Fruit fly (Drosophila melanogaster) whole organism, adult: ENCODE results near the gene Cpr62Ba.

Source experiments
- CG11617 ChIP-seq: fragments of 200-800 bp; sonication (Bioruptor generic); optimal IDR thresholded peaks from 2 replicates; lab custom pipeline; 2017; ENCODE audit warnings: mild to moderate bottlenecking, missing biosample characterization, missing genetic modification reagents, missing genetic modification characterization
- CG12768 ChIP-seq: fragments of 200-800 bp; sonication (Bioruptor generic); optimal IDR thresholded peaks from 2 replicates; lab custom pipeline; 2017; ENCODE audit warnings: missing biosample characterization, missing genetic modification characterization, mild to moderate bottlenecking, moderate library complexity, missing genetic modification reagents
- CG14711 ChIP-seq: fragments of 200-800 bp; sonication (Bioruptor generic); optimal IDR thresholded peaks from 2 replicates; lab custom pipeline; 2018; ENCODE audit warnings: missing biosample characterization, mild to moderate bottlenecking, missing genetic modification characterization, moderate library complexity
- CG1620 ChIP-seq: fragments of 200-800 bp; sonication (Bioruptor generic); optimal IDR thresholded peaks from 2 replicates; lab custom pipeline; 2016; ENCODE audit warnings: missing biosample characterization, missing genetic modification characterization
- CG33017 ChIP-seq: fragments of 200-800 bp; sonication (Bioruptor generic); optimal IDR thresholded peaks from 2 replicates; lab custom pipeline; 2018; ENCODE audit warnings: missing biosample characterization, mild to moderate bottlenecking, missing genetic modification characterization, moderate library complexity
- CG5204 ChIP-seq: fragments of 200-800 bp; sonication (Bioruptor generic); optimal IDR thresholded peaks from 2 replicates; lab custom pipeline; 2016; ENCODE audit warnings: missing biosample characterization, missing genetic modification characterization
- CG7045 ChIP-seq: fragments of 200-800 bp; sonication (Bioruptor generic); optimal IDR thresholded peaks from 2 replicates; lab custom pipeline; 2017; ENCODE audit warnings: missing biosample characterization, mild to moderate bottlenecking, missing genetic modification characterization
- CG7101 ChIP-seq: fragments of 200-800 bp; sonication (Bioruptor generic); optimal IDR thresholded peaks from 2 replicates; lab custom pipeline; 2018; ENCODE audit warnings: missing biosample characterization, mild to moderate bottlenecking, missing genetic modification characterization, moderate library complexity
- Clk ChIP-seq: fragments of 200-800 bp; sonication (Bioruptor generic); optimal IDR thresholded peaks from 2 replicates; lab custom pipeline; 2017; ENCODE audit warnings: missing biosample characterization, missing genetic modification characterization
- Crg-1 ChIP-seq: fragments of 200-800 bp; sonication (Bioruptor generic); optimal IDR thresholded peaks from 2 replicates; lab custom pipeline; 2016; ENCODE audit warnings: missing biosample characterization, missing genetic modification characterization
- Hr96 ChIP-seq: fragments of 200-800 bp; sonication (Bioruptor generic); optimal IDR thresholded peaks from 2 replicates; lab custom pipeline; 2016; ENCODE audit warnings: missing biosample characterization, missing genetic modification characterization
- Mnt ChIP-seq: fragments of 200-800 bp; sonication (Bioruptor generic); optimal IDR thresholded peaks from 2 replicates; lab custom pipeline; 2016; ENCODE audit warnings: missing biosample characterization, mild to moderate bottlenecking, missing genetic modification characterization
- bab1 ChIP-seq: fragments of 200-800 bp; sonication (Bioruptor generic); optimal IDR thresholded peaks from 3 replicates; lab custom pipeline; 2019; ENCODE audit warnings: missing biosample characterization, mild to moderate bottlenecking, missing genetic modification characterization, moderate library complexity
- cic ChIP-seq: fragments of 200-800 bp; sonication (Bioruptor generic); optimal IDR thresholded peaks from 2 replicates; lab custom pipeline; 2017; ENCODE audit warnings: missing biosample characterization, mild to moderate bottlenecking, missing genetic modification characterization, moderate library complexity
- cnc ChIP-seq, 2 experiments: fragments of >200 bp; optimal IDR thresholded peaks; 2 replicates each; lab custom pipeline; 2017
- kay ChIP-seq: fragments of 200-800 bp; sonication (Bioruptor generic); peaks from one replicate; lab custom pipeline; 2016; ENCODE audit warnings: missing biosample characterization, missing genetic modification characterization, borderline replicate concordance
- ovo ChIP-seq: fragments of 200-800 bp; sonication (Bioruptor generic); optimal IDR thresholded peaks from 2 replicates; lab custom pipeline; 2016; ENCODE audit warnings: missing biosample characterization, missing genetic modification characterization
- pad ChIP-seq: fragments of 200-800 bp; sonication (Bioruptor generic); optimal IDR thresholded peaks from 3 replicates; lab custom pipeline; 2017; ENCODE audit warnings: missing biosample characterization, missing genetic modification characterization, mild to moderate bottlenecking, moderate library complexity, missing genetic modification reagents
- tj ChIP-seq: fragments of 200-800 bp; sonication (Bioruptor generic); optimal IDR thresholded peaks from 3 replicates; lab custom pipeline; 2017; ENCODE audit warnings: missing biosample characterization, mild to moderate bottlenecking, missing genetic modification characterization, moderate library complexity
- toe ChIP-seq: fragments of 200-800 bp; sonication (Bioruptor generic); optimal IDR thresholded peaks from 2 replicates; lab custom pipeline; 2016; ENCODE audit warnings: missing biosample characterization, missing genetic modification characterization

Cpr62Ba gene

DNA sequence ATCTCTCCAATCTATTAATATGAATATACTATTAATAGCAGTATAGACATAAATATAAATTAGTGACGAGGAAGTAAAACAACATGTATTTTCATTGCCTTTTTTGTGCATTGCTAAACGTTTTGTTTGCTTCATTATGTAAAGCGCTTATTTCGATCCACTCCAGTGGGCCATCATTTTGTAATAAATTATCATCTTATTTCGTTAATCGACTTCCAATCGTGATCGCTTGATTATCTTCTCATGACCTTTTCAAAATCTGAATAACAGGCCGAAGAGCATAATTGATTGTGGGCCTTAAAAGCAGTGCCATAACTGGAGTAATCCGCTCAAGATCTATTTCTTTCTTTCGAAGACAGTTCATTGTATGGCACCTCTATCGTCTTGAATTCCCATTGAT, 14.2 kb downstream of the Cpr62Ba start:
- TF ChIP-seq Hr96 (GFP tag; lab: Kevin White, UChicago) (no peak), pad (no peak), CG12768 (no peak), kay (GFP tag; lab: Kevin White, UChicago) (no peak), Crg-1 (GFP tag; lab: Kevin White, UChicago) (no peak), CG7045 (GFP tag; lab: Kevin White, UChicago) (no peak), CG5204 (GFP tag; lab: Kevin White, UChicago) (no peak), CG14711 (tag; lab: Kevin White, UChicago) (no peak), ovo (no peak), CG33017 (tag; lab: Kevin White, UChicago) (no peak), cic (GFP tag; lab: Kevin White, UChicago) (no peak), Mnt (GFP tag; lab: Kevin White, UChicago) (no peak), cnc (optimal IDR thresholded peaks at IDR 0.05; lab: Kevin White, UChicago) (no peak), CG7101 (no peak), tj (GFP tag; lab: Kevin White, UChicago) (no peak), CG11617 (GFP tag; lab: Kevin White, UChicago) (no peak), bab1 (no peak)

DNA sequence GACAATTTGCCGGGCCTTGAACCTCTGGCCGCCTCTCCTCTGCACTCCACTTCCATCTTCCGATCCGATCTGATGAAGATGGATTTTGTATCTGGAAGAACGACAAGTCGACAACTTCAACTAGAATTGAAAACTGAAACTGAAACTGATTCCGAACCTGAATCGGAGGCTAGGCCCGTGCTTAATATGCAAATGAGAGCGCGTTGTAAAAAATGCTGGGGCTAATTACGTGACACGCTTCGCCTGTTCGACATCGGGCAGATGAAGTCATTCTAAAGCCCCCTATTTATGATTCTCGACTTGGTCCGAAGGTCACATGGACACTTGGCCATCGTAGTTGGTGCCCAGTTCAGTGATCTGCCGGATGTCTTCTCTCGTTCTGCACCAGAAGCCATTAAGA, 15.0 kb downstream of the Cpr62Ba start:
- TF ChIP-seq toe = no peak
- TF ChIP-seq CG12768 = no peak
- no peak for TF ChIP-seq pad
- TF ChIP-seq cic (GFP tag; lab: Kevin White, UChicago) = no peak
- no peak for TF ChIP-seq CG11617 (GFP tag; lab: Kevin White, UChicago)
- no peak for TF ChIP-seq CG7101
- TF ChIP-seq ovo = no peak
- TF ChIP-seq cnc (optimal IDR thresholded peaks at IDR 0.05; lab: Kevin White, UChicago) = no peak
- TF ChIP-seq tj (GFP tag; lab: Kevin White, UChicago) = no peak
- TF ChIP-seq CG7045 (GFP tag; lab: Kevin White, UChicago) = no peak
- no peak for TF ChIP-seq bab1
- TF ChIP-seq Crg-1 (GFP tag; lab: Kevin White, UChicago) = no peak
- no peak for TF ChIP-seq CG33017 (tag; lab: Kevin White, UChicago)
- TF ChIP-seq CG5204 (GFP tag; lab: Kevin White, UChicago) = no peak
- TF ChIP-seq Hr96 (GFP tag; lab: Kevin White, UChicago) = no peak
- no peak for TF ChIP-seq Mnt (GFP tag; lab: Kevin White, UChicago)
- no peak for TF ChIP-seq CG14711 (tag; lab: Kevin White, UChicago)
- no peak for TF ChIP-seq kay (GFP tag; lab: Kevin White, UChicago)
- no peak for TF ChIP-seq CG1620 (GFP tag; lab: Kevin White, UChicago)
- TF ChIP-seq Clk = no peak

DNA sequence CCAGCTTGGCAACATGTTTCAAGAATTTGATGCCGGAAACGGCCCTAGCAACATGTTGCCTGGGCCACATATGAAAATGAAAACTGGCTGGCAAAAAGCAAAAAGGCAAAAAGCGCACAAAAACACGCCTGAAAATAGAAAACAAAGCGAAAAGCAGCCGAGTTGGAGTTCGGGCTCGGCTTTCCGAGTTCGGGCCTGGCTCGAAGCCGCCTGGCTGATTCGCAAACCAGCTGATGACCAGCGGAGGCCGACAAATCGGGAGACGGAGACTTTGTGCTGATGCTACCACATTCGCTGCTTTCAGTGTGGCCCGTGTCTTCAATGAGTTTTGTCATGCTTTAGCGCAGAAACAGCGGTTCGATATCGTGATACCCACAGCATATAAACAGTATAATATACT, 21.3 kb downstream of the Cpr62Ba start, which contains the start of gene GV1:
Gene GV1 (plus strand): TSS at position 301 of the 400 bp plus-strand sequence.
- no peak for TF ChIP-seq CG11617 (GFP tag; lab: Kevin White, UChicago)
- no peak for TF ChIP-seq ovo
- no peak for TF ChIP-seq bab1
- TF ChIP-seq CG1620 (GFP tag; lab: Kevin White, UChicago) = no peak
- TF ChIP-seq pad = no peak
- no peak for TF ChIP-seq cic (GFP tag; lab: Kevin White, UChicago)
- no peak for TF ChIP-seq Mnt (GFP tag; lab: Kevin White, UChicago)
- no peak for TF ChIP-seq CG14711 (tag; lab: Kevin White, UChicago)
- no peak for TF ChIP-seq tj (GFP tag; lab: Kevin White, UChicago)
- TF ChIP-seq Hr96 (GFP tag; lab: Kevin White, UChicago) = no peak
- no peak for TF ChIP-seq CG5204 (GFP tag; lab: Kevin White, UChicago)
- no peak for TF ChIP-seq Clk
- no peak for TF ChIP-seq CG12768
- TF ChIP-seq toe = no peak
- TF ChIP-seq Crg-1 (GFP tag; lab: Kevin White, UChicago) = no peak
- no peak for TF ChIP-seq kay (GFP tag; lab: Kevin White, UChicago)
- no peak for TF ChIP-seq CG7045 (GFP tag; lab: Kevin White, UChicago)

DNA sequence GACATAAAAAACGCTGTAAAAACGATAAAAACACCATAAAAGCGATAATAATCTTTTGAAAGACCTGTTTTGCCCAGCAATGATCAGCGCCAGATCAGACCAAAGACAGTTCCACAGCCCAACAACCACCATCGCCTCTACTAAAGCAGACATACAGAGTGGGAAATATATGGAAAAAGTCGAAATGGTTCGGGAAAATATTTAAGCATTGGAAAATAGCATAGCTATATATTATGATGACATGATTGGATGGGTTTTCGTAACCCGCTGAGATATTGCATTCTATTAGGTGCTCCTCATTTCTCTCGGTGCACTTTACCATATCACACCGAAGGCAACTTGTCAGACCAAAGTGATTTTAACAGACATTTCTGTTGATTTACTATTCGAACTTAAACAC, 23.0 kb downstream of the Cpr62Ba start:
- TF ChIP-seq Mnt (GFP tag; lab: Kevin White, UChicago) (no peak), CG5204 (GFP tag; lab: Kevin White, UChicago) (peak; percentile 4), pad (no peak), CG33017 (tag; lab: Kevin White, UChicago) (no peak), CG7045 (GFP tag; lab: Kevin White, UChicago) (peak; percentile 45)

DNA sequence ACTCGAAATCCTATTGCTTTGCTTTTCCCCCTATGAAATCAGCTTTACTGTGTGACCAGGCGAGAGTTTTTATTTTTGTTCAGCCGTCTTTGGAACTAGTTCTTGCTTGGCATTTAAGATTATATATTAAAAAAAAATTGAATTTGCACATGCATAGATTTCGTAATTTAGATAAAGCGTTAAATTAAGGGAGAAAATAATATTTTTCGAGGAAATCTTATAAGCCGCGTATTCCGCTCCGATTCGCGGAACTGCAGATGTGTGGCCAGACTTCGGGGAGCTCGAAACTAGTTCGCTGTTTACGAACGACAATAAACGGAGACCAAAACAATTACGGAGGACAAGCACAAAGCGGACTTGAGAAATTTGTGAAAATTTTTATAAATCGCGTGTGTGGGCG, 28.8 kb downstream of the Cpr62Ba start, which contains the start of the genes JTBR and CG42676:
Gene JTBR (minus strand): TSS at position 55 of the 400 bp plus-strand sequence.
Gene CG42676 (plus strand): TSS at position 306 of the 400 bp plus-strand sequence.
- no peak for TF ChIP-seq CG12768
- TF ChIP-seq CG5204 (GFP tag; lab: Kevin White, UChicago) = no peak
- no peak for TF ChIP-seq CG7045 (GFP tag; lab: Kevin White, UChicago)
- peak; percentile 25 for TF ChIP-seq CG14711 (tag; lab: Kevin White, UChicago)
- peak; percentile 22 for TF ChIP-seq cic (GFP tag; lab: Kevin White, UChicago)
- TF ChIP-seq pad = peak; percentile 4
- no peak for TF ChIP-seq cnc (optimal IDR thresholded peaks at IDR 0.05; lab: Kevin White, UChicago)
- TF ChIP-seq Hr96 (GFP tag; lab: Kevin White, UChicago) = no peak
- peak; percentile 39 for TF ChIP-seq toe
- TF ChIP-seq bab1 = peak; percentile 45
- TF ChIP-seq Mnt (GFP tag; lab: Kevin White, UChicago) = peak; percentile 48
- no peak for TF ChIP-seq CG33017 (tag; lab: Kevin White, UChicago)
- TF ChIP-seq Clk = no peak
- TF ChIP-seq kay (GFP tag; lab: Kevin White, UChicago) = no peak
- peak; percentile 17 for TF ChIP-seq CG11617 (GFP tag; lab: Kevin White, UChicago)
- TF ChIP-seq CG1620 (GFP tag; lab: Kevin White, UChicago) = no peak
- TF ChIP-seq tj (GFP tag; lab: Kevin White, UChicago) = no peak

DNA sequence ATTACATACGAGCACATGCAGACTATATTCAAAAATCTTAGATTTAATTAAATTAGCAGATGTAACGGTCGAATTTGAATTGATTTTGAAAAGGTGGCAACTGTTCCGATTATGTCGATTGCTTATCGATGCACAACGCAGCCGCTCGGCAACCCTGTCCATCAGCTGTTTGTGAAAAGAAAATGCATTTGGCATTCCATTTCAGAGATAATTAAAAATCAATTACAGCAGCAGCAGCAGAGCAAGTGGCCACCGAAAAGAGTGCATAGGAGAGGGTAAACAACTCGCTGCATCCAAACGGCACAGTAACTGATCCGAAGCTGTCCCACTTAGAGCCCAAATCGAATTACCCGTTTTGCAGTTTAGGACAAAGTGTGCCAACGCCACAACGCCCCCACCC, 32.9 kb downstream of the Cpr62Ba start, which contains the start of gene Patj:
Gene Patj (plus strand): TSS at position 155 of the 400 bp plus-strand sequence.
- no peak for TF ChIP-seq CG33017 (tag; lab: Kevin White, UChicago)
- TF ChIP-seq CG7045 (GFP tag; lab: Kevin White, UChicago) = no peak
- TF ChIP-seq tj (GFP tag; lab: Kevin White, UChicago) = no peak
- TF ChIP-seq bab1 = peak; percentile 39
- no peak for TF ChIP-seq kay (GFP tag; lab: Kevin White, UChicago)
- peak; percentile 97 for TF ChIP-seq CG14711 (tag; lab: Kevin White, UChicago)
- no peak for TF ChIP-seq ovo
- no peak for TF ChIP-seq CG5204 (GFP tag; lab: Kevin White, UChicago)
- TF ChIP-seq CG7101 = no peak
